Worm (Caenorhabditis elegans) whole organism, L4 larva: ENCODE measurements around the gene cdc-48.1.

Source experiments
- F49E8.2 ChIP-seq: sonication (generic microtip); optimal IDR thresholded peaks from 2 replicates; lab custom pipeline; 2016; ENCODE audit warnings: missing compliant biosample characterization, mild to moderate bottlenecking, missing genetic modification characterization, borderline replicate concordance
- T26A8.4 ChIP-seq: fragments of 200-800 bp; sonication (Bioruptor generic); IDR thresholded peaks from 2 replicates; pipeline ENCODE4 v1.3.6; 2022; ENCODE audit warnings: missing genetic modification characterization, missing compliant biosample characterization
- Y75B8A.6 ChIP-seq: fragments of 200-800 bp; sonication (Bioruptor generic); IDR thresholded peaks from 2 replicates; pipeline ENCODE4 v1.3.6; 2022; ENCODE audit warnings: missing genetic modification reagents, missing genetic modification characterization, missing compliant biosample characterization
- ZK546.5 ChIP-seq, 2 experiments: sonication (generic microtip); optimal IDR thresholded peaks; 2 replicates each; lab custom pipeline; 2017; ENCODE audit warnings: missing biosample characterization in 2 of 2, missing genetic modification characterization in 2 of 2
- aha-1 ChIP-seq: fragments of 150-350 bp; peaks from one replicate; lab custom pipeline; 2014; ENCODE audit warnings: missing biosample characterization, missing genetic modification characterization
- aly-2 ChIP-seq: sonication (generic microtip); optimal IDR thresholded peaks from 2 replicates; lab custom pipeline; 2018; ENCODE audit warnings: missing biosample characterization, missing genetic modification characterization
- ceh-32 ChIP-seq: sonication (generic microtip); optimal IDR thresholded peaks from 2 replicates; lab custom pipeline; 2016; ENCODE audit warnings: mild to moderate bottlenecking, missing genetic modification characterization, missing compliant biosample characterization; ENCODE audit not compliant: poor library complexity
- cey-2 ChIP-seq: sonication (generic microtip); optimal IDR thresholded peaks from 3 replicates; lab custom pipeline; 2017; ENCODE audit warnings: missing genetic modification characterization, mild to moderate bottlenecking, missing compliant biosample characterization, antibody characterized with exemption, borderline replicate concordance; ENCODE audit not compliant: insufficient read depth
- ctbp-1 ChIP-seq: fragments of 200-800 bp; sonication (Bioruptor generic); IDR thresholded peaks from 2 replicates; pipeline ENCODE4 v1.3.6; 2022; ENCODE audit warnings: missing genetic modification reagents, missing genetic modification characterization, missing compliant biosample characterization
- daf-12 ChIP-seq: fragments of 150-350 bp; optimal IDR thresholded peaks from 2 replicates; lab custom pipeline; 2014; ENCODE audit warnings: missing biosample characterization, missing genetic modification reagents, missing genetic modification characterization
- daf-16 ChIP-seq, 3 experiments: sonication (generic microtip); optimal IDR thresholded peaks; 2 replicates each; lab custom pipeline; 2016 to 2017; ENCODE audit warnings: missing genetic modification characterization in 3 of 3, missing genetic modification reagents in 3 of 3, mild to moderate bottlenecking in 2 of 3, missing compliant biosample characterization in 2 of 3, missing biosample characterization in 1 of 3, moderate library complexity in 1 of 3
- dmd-9 ChIP-seq: fragments of 200-800 bp; sonication (Bioruptor generic); IDR thresholded peaks from 2 replicates; pipeline ENCODE4 v1.3.6; 2022; ENCODE audit warnings: missing genetic modification reagents, missing genetic modification characterization, missing compliant biosample characterization
- egl-27 ChIP-seq: sonication (generic microtip); optimal IDR thresholded peaks from 3 replicates; lab custom pipeline; 2017; ENCODE audit warnings: missing biosample characterization, missing genetic modification reagents, missing genetic modification characterization
- gei-8 ChIP-seq: fragments of 200-800 bp; sonication (Bioruptor generic); optimal IDR thresholded peaks from 2 replicates; lab custom pipeline; 2018; ENCODE audit warnings: mild to moderate bottlenecking, missing genetic modification characterization, missing compliant biosample characterization
- hlh-30 ChIP-seq: sonication (generic microtip); optimal IDR thresholded peaks from 2 replicates; lab custom pipeline; 2017; ENCODE audit warnings: antibody characterized with exemption, mild to moderate bottlenecking, missing genetic modification characterization, missing compliant biosample characterization; ENCODE audit not compliant: insufficient read depth
- lin-1 ChIP-seq: fragments of 200-800 bp; sonication (Bioruptor generic); IDR thresholded peaks from 2 replicates; pipeline ENCODE4 v1.3.6; 2022; ENCODE audit warnings: missing genetic modification reagents, missing genetic modification characterization, missing compliant biosample characterization
- lin-13 ChIP-seq: fragments of 150-350 bp; optimal IDR thresholded peaks from 2 replicates; lab custom pipeline; 2014; ENCODE audit warnings: missing biosample characterization, missing genetic modification reagents, missing genetic modification characterization
- lin-38 ChIP-seq: fragments of 200-800 bp; sonication (Bioruptor generic); IDR thresholded peaks from 2 replicates; pipeline ENCODE4 v1.3.6; 2022; ENCODE audit warnings: missing genetic modification reagents, missing genetic modification characterization, missing compliant biosample characterization
- lir-3 ChIP-seq: sonication (generic microtip); optimal IDR thresholded peaks from 2 replicates; lab custom pipeline; 2016; ENCODE audit warnings: mild to moderate bottlenecking, missing genetic modification characterization, missing compliant biosample characterization
- lsy-2 ChIP-seq, 2 experiments: fragments of 150-350 bp in 1 of 2; sonication (generic microtip) in 1 of 2; optimal IDR thresholded peaks; 2 replicates each; lab custom pipeline; 2014 to 2017; ENCODE audit warnings: missing biosample characterization in 2 of 2, missing genetic modification characterization in 2 of 2
- madf-9 ChIP-seq: fragments of 200-800 bp; sonication (Bioruptor generic); conservative IDR thresholded peaks from 2 replicates; pipeline ENCODE4 v1.3.6; 2022; ENCODE audit warnings: missing genetic modification reagents, missing genetic modification characterization, missing compliant biosample characterization
- mdt-29 ChIP-seq: fragments of 200-800 bp; sonication (Bioruptor generic); IDR thresholded peaks from 2 replicates; pipeline ENCODE4 v1.3.6; 2022; ENCODE audit warnings: missing genetic modification reagents, missing genetic modification characterization, missing compliant biosample characterization
- mep-1 ChIP-seq: fragments of 150-350 bp; sonication (generic microtip); optimal IDR thresholded peaks from 3 replicates; lab custom pipeline; 2014; ENCODE audit warnings: missing biosample characterization, missing genetic modification characterization
- mxl-3 ChIP-seq: fragments of 200-800 bp; sonication (Bioruptor generic); optimal IDR thresholded peaks from 2 replicates; lab custom pipeline; 2018; ENCODE audit warnings: mild to moderate bottlenecking, missing genetic modification characterization, missing compliant biosample characterization
- nhr-10 ChIP-seq: fragments of 150-350 bp; optimal IDR thresholded peaks from 2 replicates; lab custom pipeline; 2014; ENCODE audit warnings: missing biosample characterization, missing genetic modification characterization
- nhr-102 ChIP-seq: sonication (generic microtip); optimal IDR thresholded peaks from 2 replicates; lab custom pipeline; 2016; ENCODE audit warnings: mild to moderate bottlenecking, missing genetic modification characterization, moderate library complexity, missing compliant biosample characterization
- nhr-11 ChIP-seq: fragments of 150-350 bp; optimal IDR thresholded peaks from 2 replicates; lab custom pipeline; 2014; ENCODE audit warnings: missing biosample characterization, missing genetic modification characterization
- nhr-237 ChIP-seq: sonication (generic microtip); optimal IDR thresholded peaks from 2 replicates; lab custom pipeline; 2017; ENCODE audit warnings: missing biosample characterization, missing genetic modification characterization
- nhr-25 ChIP-seq: sonication (generic microtip); optimal IDR thresholded peaks from 2 replicates; lab custom pipeline; 2017; ENCODE audit warnings: missing genetic modification characterization, mild to moderate bottlenecking, missing compliant biosample characterization, antibody characterized with exemption, moderate library complexity, borderline replicate concordance; ENCODE audit not compliant: insufficient read depth
- nhr-41 ChIP-seq: fragments of 200-800 bp; sonication (Bioruptor generic); IDR thresholded peaks from 2 replicates; pipeline ENCODE4 v1.3.6; 2022; ENCODE audit warnings: missing genetic modification reagents, missing genetic modification characterization, missing compliant biosample characterization
- nhr-48 ChIP-seq: sonication (generic microtip); optimal IDR thresholded peaks from 2 replicates; lab custom pipeline; 2016; ENCODE audit warnings: mild to moderate bottlenecking, missing genetic modification characterization, missing compliant biosample characterization
- nhr-76 ChIP-seq: fragments of 150-350 bp; optimal IDR thresholded peaks from 2 replicates; lab custom pipeline; 2014; ENCODE audit warnings: missing biosample characterization, missing genetic modification characterization
- pha-4 ChIP-seq, 2 experiments: fragments of 150-350 bp in 1 of 2; fragments of 200-800 bp in 1 of 2; sonication (Bioruptor generic) in 1 of 2; IDR thresholded peaks in 1 of 2; optimal IDR thresholded peaks in 1 of 2; 2 replicates each; pipeline versions ENCODE4 v1.3.6 to Lab custom; 2014 to 2022; ENCODE audit warnings: missing genetic modification characterization in 2 of 2, missing genetic modification reagents in 2 of 2, missing biosample characterization in 1 of 2, missing compliant biosample characterization in 1 of 2
- php-3 ChIP-seq: fragments of 200-800 bp; sonication (Bioruptor generic); IDR thresholded peaks from 2 replicates; pipeline ENCODE4 v1.3.6; 2022; ENCODE audit warnings: missing genetic modification reagents, missing genetic modification characterization, missing compliant biosample characterization
- rbr-2 ChIP-seq: sonication (generic microtip); optimal IDR thresholded peaks from 2 replicates; lab custom pipeline; 2016; ENCODE audit warnings: missing genotype, missing genetic modification characterization, missing compliant biosample characterization
- saeg-2 ChIP-seq: fragments of 200-800 bp; sonication (Bioruptor generic); IDR thresholded peaks from 2 replicates; pipeline ENCODE4 v1.3.6; 2022; ENCODE audit warnings: missing genetic modification reagents, missing genetic modification characterization, missing compliant biosample characterization
- skn-1 ChIP-seq: fragments of 150-350 bp; optimal IDR thresholded peaks from 2 replicates; lab custom pipeline; 2014; ENCODE audit warnings: missing biosample characterization, missing genetic modification characterization
- snpc-1.2 ChIP-seq: fragments of 200-800 bp; sonication (Bioruptor generic); IDR thresholded peaks from 2 replicates; pipeline ENCODE4 v1.3.6; 2022; ENCODE audit warnings: missing genetic modification reagents, missing genetic modification characterization, missing compliant biosample characterization
- tra-1 ChIP-seq: fragments of 200-800 bp; sonication (Bioruptor generic); IDR thresholded peaks from 2 replicates; pipeline ENCODE4 v1.3.6; 2022; ENCODE audit warnings: missing genetic modification reagents, missing genetic modification characterization, missing compliant biosample characterization
- unc-39 ChIP-seq: sonication (generic microtip); optimal IDR thresholded peaks from 2 replicates; lab custom pipeline; 2017; ENCODE audit warnings: missing biosample characterization, missing genetic modification characterization
- vab-7 ChIP-seq: fragments of 200-800 bp; sonication (Bioruptor generic); IDR thresholded peaks from 2 replicates; pipeline ENCODE4 v1.3.6; 2022; ENCODE audit warnings: missing genetic modification reagents, missing genetic modification characterization, missing compliant biosample characterization
- zfp-2 ChIP-seq: sonication (generic microtip); optimal IDR thresholded peaks from 2 replicates; lab custom pipeline; 2016; ENCODE audit warnings: mild to moderate bottlenecking, missing genetic modification characterization, missing compliant biosample characterization
- zip-11 ChIP-seq: fragments of 200-800 bp; sonication (Bioruptor generic); IDR thresholded peaks from 2 replicates; pipeline ENCODE4 v1.3.6; 2022; ENCODE audit warnings: missing genetic modification characterization, missing compliant biosample characterization
- zip-2 ChIP-seq: fragments of 150-350 bp; optimal IDR thresholded peaks from 2 replicates; lab custom pipeline; 2014; ENCODE audit warnings: missing biosample characterization, missing genetic modification characterization

The cdc-48.1 gene

ce11 chrII:10547803-10548693 is 15.2 kb downstream of the cdc-48.1 start (continued):
- no peak for TF ChIP-seq daf-12 (tag; lab: Kevin White, UChicago)
- no peak for TF ChIP-seq daf-16 (GFP tag; optimal IDR thresholded peaks at IDR 0.05; lab: Kevin White, UChicago)
- TF ChIP-seq daf-16 (tag; optimal IDR thresholded peaks at IDR 0.05; lab: Kevin White, UChicago): peak; percentile 14
- peak; percentile 31 for TF ChIP-seq lin-13 (GFP tag; lab: Kevin White, UChicago)
- TF ChIP-seq ceh-32 (tag; lab: Kevin White, UChicago): no peak
- no peak for TF ChIP-seq mxl-3
- TF ChIP-seq snpc-1.2: peak; percentile 56; the same call in 1 of the 2 replicates
- peak; percentile 58; the same call in 1 of the 2 replicates for TF ChIP-seq nhr-41 (GFP tag; lab: Robert Waterston, UW)
- no peak for TF ChIP-seq lin-38 (GFP tag; lab: Robert Waterston, UW)
- no peak for TF ChIP-seq skn-1 (tag; lab: Kevin White, UChicago)
- TF ChIP-seq nhr-102: no peak
- peak; percentile 33; the same call in 1 of the 2 replicates for TF ChIP-seq Y75B8A.6 (GFP tag; lab: Robert Waterston, UW)
- TF ChIP-seq zip-2 (tag; lab: Kevin White, UChicago): no peak
- no peak for TF ChIP-seq nhr-48 (tag; lab: Kevin White, UChicago)
- TF ChIP-seq nhr-11: no peak

ce11 chrII:10547311-10547710 is 15.9 kb downstream of the cdc-48.1 start:
- TF ChIP-seq madf-9 (GFP tag; lab: Robert Waterston, UW) (peak; percentile 26; the same call in 1 of the 2 replicates), mxl-3 (peak; percentile 77), tra-1 (GFP tag; lab: Robert Waterston, UW) (peak; percentile 39; the same call in 1 of the 2 replicates), lir-3 (no peak), lin-1 (GFP tag; lab: Robert Waterston, UW) (0 out of 2 replicates have a peak, but pooled peaks have one; percentile 7), rbr-2 (tag; lab: Kevin White, UChicago) (peak; percentile 34), hlh-30 (tag; lab: Kevin White, UChicago) (no peak), saeg-2 (GFP tag; lab: Robert Waterston, UW) (0 out of 2 replicates have a peak, but pooled peaks have one; percentile 56), ctbp-1 (GFP tag; lab: Robert Waterston, UW) (peak; percentile 54), nhr-25 (tag; lab: Kevin White, UChicago) (no peak), aha-1 (tag; lab: Kevin White, UChicago) (no peak), aly-2 (tag; lab: Kevin White, UChicago) (no peak), zip-11 (GFP tag; lab: Robert Waterston, UW) (no peak), vab-7 (peak; percentile 31; the same call in 1 of the 2 replicates), dmd-9 (GFP tag; lab: Robert Waterston, UW) (0 out of 2 replicates have a peak, but pooled peaks have one; percentile 47), ZK546.5 (tag; optimal IDR thresholded peaks at IDR 0.05; lab: Kevin White, UChicago) (no peak), mep-1 (tag; lab: Kevin White, UChicago) (no peak), nhr-10 (tag; lab: Kevin White, UChicago) (no peak), F49E8.2 (tag; lab: Kevin White, UChicago) (no peak), daf-16 (GFP tag; optimal IDR thresholded peaks at IDR 0.05; lab: Kevin White, UChicago) (no peak), daf-16 (tag; optimal IDR thresholded peaks at IDR 0.05; lab: Kevin White, UChicago) (no peak), snpc-1.2 (no peak; the same call in 1 of the 2 replicates), gei-8 (GFP tag; lab: Kevin White, UChicago) (peak; percentile 3), mdt-29 (peak; percentile 59; the same call in 1 of the 2 replicates), php-3 (GFP tag; lab: Robert Waterston, UW) (0 out of 2 replicates have a peak, but pooled peaks have one; percentile 22), daf-12 (tag; lab: Kevin White, UChicago) (no peak), unc-39 (no peak), lsy-2 (tag; optimal IDR thresholded peaks at IDR 0.05; lab: Kevin White, UChicago) (no peak), lin-13 (GFP tag; lab: Kevin White, UChicago) (no peak), zfp-2 (tag; lab: Kevin White, UChicago) (no peak), nhr-237 (tag; lab: Kevin White, UChicago) (no peak), T26A8.4 (peak; percentile 50), egl-27 (tag; lab: Kevin White, UChicago) (no peak), zip-2 (tag; lab: Kevin White, UChicago) (no peak), nhr-76 (tag; lab: Kevin White, UChicago) (no peak), pha-4 (GFP tag; IDR thresholded peaks at IDR 0.05; lab: Robert Waterston, UW) (peak; percentile 68), pha-4 (tag; optimal IDR thresholded peaks at IDR 0.05; lab: Kevin White, UChicago) (no peak), cey-2 (tag; lab: Kevin White, UChicago) (no peak), nhr-11 (no peak)
